Worm (Caenorhabditis elegans) whole organism, L4 larva: ENCODE data around the gene F02D8.9.

Experiments
- D1046.2 ChIP-seq: fragments of 200-800 bp; sonication (Bioruptor generic); IDR thresholded peaks from 2 replicates; pipeline ENCODE4 v1.3.6; 2022; ENCODE audit warnings: missing genetic modification characterization, missing compliant biosample characterization
- F49E8.2 ChIP-seq: sonication (generic microtip); optimal IDR thresholded peaks from 2 replicates; lab custom pipeline; 2016; ENCODE audit warnings: missing compliant biosample characterization, mild to moderate bottlenecking, missing genetic modification characterization, borderline replicate concordance
- R02D3.7 ChIP-seq: fragments of 150-350 bp; sonication (generic microtip); optimal IDR thresholded peaks from 3 replicates; lab custom pipeline; 2014; ENCODE audit warnings: missing biosample characterization, missing genetic modification characterization
- T20F7.1 ChIP-seq: fragments of 200-800 bp; sonication (Bioruptor generic); optimal IDR thresholded peaks from 2 replicates; lab custom pipeline; 2018; ENCODE audit warnings: mild to moderate bottlenecking, missing genetic modification characterization, missing compliant biosample characterization
- Y75B8A.6 ChIP-seq: fragments of 200-800 bp; sonication (Bioruptor generic); IDR thresholded peaks from 2 replicates; pipeline ENCODE4 v1.3.6; 2022; ENCODE audit warnings: missing genetic modification reagents, missing genetic modification characterization, missing compliant biosample characterization
- ZK337.2 ChIP-seq: fragments of 200-800 bp; sonication (Bioruptor generic); IDR thresholded peaks from 2 replicates; pipeline ENCODE4 v1.3.6; 2022; ENCODE audit warnings: missing genetic modification reagents, missing genetic modification characterization, missing compliant biosample characterization
- ZK546.5 ChIP-seq, 2 experiments: sonication (generic microtip); optimal IDR thresholded peaks; 2 replicates each; lab custom pipeline; 2017; ENCODE audit warnings: missing biosample characterization in 2 of 2, missing genetic modification characterization in 2 of 2
- aly-2 ChIP-seq: sonication (generic microtip); optimal IDR thresholded peaks from 2 replicates; lab custom pipeline; 2018; ENCODE audit warnings: missing biosample characterization, missing genetic modification characterization
- cey-2 ChIP-seq: sonication (generic microtip); optimal IDR thresholded peaks from 3 replicates; lab custom pipeline; 2017; ENCODE audit warnings: missing genetic modification characterization, mild to moderate bottlenecking, missing compliant biosample characterization, antibody characterized with exemption, borderline replicate concordance; ENCODE audit not compliant: insufficient read depth
- ctbp-1 ChIP-seq: fragments of 200-800 bp; sonication (Bioruptor generic); IDR thresholded peaks from 2 replicates; pipeline ENCODE4 v1.3.6; 2022; ENCODE audit warnings: missing genetic modification reagents, missing genetic modification characterization, missing compliant biosample characterization
- daf-19 ChIP-seq: fragments of 200-800 bp; sonication (Bioruptor generic); conservative IDR thresholded peaks from 2 replicates; pipeline ENCODE4 v1.3.6; 2022; ENCODE audit warnings: missing genetic modification characterization, missing compliant biosample characterization
- duxl-1 ChIP-seq: sonication (generic microtip); optimal IDR thresholded peaks from 2 replicates; lab custom pipeline; 2016; ENCODE audit warnings: mild to moderate bottlenecking, missing genetic modification characterization, moderate library complexity, missing compliant biosample characterization; ENCODE audit not compliant: poor library complexity
- dve-1 ChIP-seq: sonication (generic microtip); optimal IDR thresholded peaks from 2 replicates; lab custom pipeline; 2017; ENCODE audit warnings: antibody characterized with exemption, mild to moderate bottlenecking, missing genetic modification characterization, missing compliant biosample characterization; ENCODE audit not compliant: insufficient read depth
- fkh-10 ChIP-seq: fragments of 150-350 bp; optimal IDR thresholded peaks from 2 replicates; lab custom pipeline; 2014; ENCODE audit warnings: missing biosample characterization, missing genetic modification reagents, missing genetic modification characterization
- fos-1 ChIP-seq: fragments of 150-350 bp; optimal IDR thresholded peaks from 2 replicates; lab custom pipeline; 2014; ENCODE audit warnings: missing biosample characterization, missing genetic modification characterization
- jun-1 ChIP-seq: fragments of 150-350 bp; optimal IDR thresholded peaks from 2 replicates; lab custom pipeline; 2014; ENCODE audit warnings: missing biosample characterization, missing genetic modification reagents, missing genetic modification characterization
- lin-1 ChIP-seq: fragments of 200-800 bp; sonication (Bioruptor generic); IDR thresholded peaks from 2 replicates; pipeline ENCODE4 v1.3.6; 2022; ENCODE audit warnings: missing genetic modification reagents, missing genetic modification characterization, missing compliant biosample characterization
- lin-13 ChIP-seq: fragments of 150-350 bp; optimal IDR thresholded peaks from 2 replicates; lab custom pipeline; 2014; ENCODE audit warnings: missing biosample characterization, missing genetic modification reagents, missing genetic modification characterization
- lin-29 ChIP-seq: fragments of 200-800 bp; sonication (Bioruptor generic); IDR thresholded peaks from 2 replicates; pipeline ENCODE4 v1.3.6; 2022; ENCODE audit warnings: missing genetic modification reagents, missing genetic modification characterization, missing compliant biosample characterization
- lin-38 ChIP-seq: fragments of 200-800 bp; sonication (Bioruptor generic); IDR thresholded peaks from 2 replicates; pipeline ENCODE4 v1.3.6; 2022; ENCODE audit warnings: missing genetic modification reagents, missing genetic modification characterization, missing compliant biosample characterization
- lin-39 ChIP-seq: fragments of 150-350 bp; optimal IDR thresholded peaks from 2 replicates; lab custom pipeline; 2014; ENCODE audit warnings: missing biosample characterization, missing genetic modification reagents, missing genetic modification characterization
- mdl-1 ChIP-seq, 2 experiments: fragments of 150-350 bp in 1 of 2; sonication (generic microtip) in 1 of 2; optimal IDR thresholded peaks; 2 replicates each; lab custom pipeline; 2014 to 2017; ENCODE audit warnings: missing biosample characterization in 2 of 2, missing genetic modification characterization in 2 of 2
- mdt-29 ChIP-seq: fragments of 200-800 bp; sonication (Bioruptor generic); IDR thresholded peaks from 2 replicates; pipeline ENCODE4 v1.3.6; 2022; ENCODE audit warnings: missing genetic modification reagents, missing genetic modification characterization, missing compliant biosample characterization
- nhr-10 ChIP-seq: fragments of 150-350 bp; optimal IDR thresholded peaks from 2 replicates; lab custom pipeline; 2014; ENCODE audit warnings: missing biosample characterization, missing genetic modification characterization
- nhr-25 ChIP-seq: sonication (generic microtip); optimal IDR thresholded peaks from 2 replicates; lab custom pipeline; 2017; ENCODE audit warnings: missing genetic modification characterization, mild to moderate bottlenecking, missing compliant biosample characterization, antibody characterized with exemption, moderate library complexity, borderline replicate concordance; ENCODE audit not compliant: insufficient read depth
- nhr-76 ChIP-seq: fragments of 150-350 bp; optimal IDR thresholded peaks from 2 replicates; lab custom pipeline; 2014; ENCODE audit warnings: missing biosample characterization, missing genetic modification characterization
- nhr-77 ChIP-seq: fragments of 150-350 bp; optimal IDR thresholded peaks from 2 replicates; lab custom pipeline; 2014; ENCODE audit warnings: missing biosample characterization, missing genetic modification characterization
- php-3 ChIP-seq: fragments of 200-800 bp; sonication (Bioruptor generic); IDR thresholded peaks from 2 replicates; pipeline ENCODE4 v1.3.6; 2022; ENCODE audit warnings: missing genetic modification reagents, missing genetic modification characterization, missing compliant biosample characterization
- saeg-2 ChIP-seq: fragments of 200-800 bp; sonication (Bioruptor generic); IDR thresholded peaks from 2 replicates; pipeline ENCODE4 v1.3.6; 2022; ENCODE audit warnings: missing genetic modification reagents, missing genetic modification characterization, missing compliant biosample characterization
- skn-1 ChIP-seq: fragments of 150-350 bp; optimal IDR thresholded peaks from 2 replicates; lab custom pipeline; 2014; ENCODE audit warnings: missing biosample characterization, missing genetic modification characterization
- snpc-4 ChIP-seq: fragments of 150-350 bp; optimal IDR thresholded peaks from 2 replicates; lab custom pipeline; 2014; ENCODE audit warnings: missing biosample characterization, missing genetic modification characterization
- spr-1 ChIP-seq: sonication (generic microtip); optimal IDR thresholded peaks from 2 replicates; lab custom pipeline; 2016; ENCODE audit warnings: mild to moderate bottlenecking, missing genetic modification characterization, missing compliant biosample characterization
- vab-7 ChIP-seq: fragments of 200-800 bp; sonication (Bioruptor generic); IDR thresholded peaks from 2 replicates; pipeline ENCODE4 v1.3.6; 2022; ENCODE audit warnings: missing genetic modification reagents, missing genetic modification characterization, missing compliant biosample characterization
- zfp-2 ChIP-seq: sonication (generic microtip); optimal IDR thresholded peaks from 2 replicates; lab custom pipeline; 2016; ENCODE audit warnings: mild to moderate bottlenecking, missing genetic modification characterization, missing compliant biosample characterization
- ztf-7 ChIP-seq: fragments of 150-350 bp; optimal IDR thresholded peaks from 2 replicates; lab custom pipeline; 2014; ENCODE audit warnings: missing biosample characterization, missing genetic modification characterization

The F02D8.9 gene

ce11 chrV:14930168-14930567 lies 25.4 kb downstream of the F02D8.9 start (continued):
- TF ChIP-seq fkh-10 (GFP tag; lab: Kevin White, UChicago) = peak; percentile 79
- no peak for TF ChIP-seq T20F7.1
- no peak for TF ChIP-seq cey-2 (tag; lab: Kevin White, UChicago)
- no peak for TF ChIP-seq mdt-29 (GFP tag; lab: Robert Waterston, UW)
- TF ChIP-seq zfp-2 (tag; lab: Kevin White, UChicago) = no peak
- TF ChIP-seq D1046.2 = no peak
- TF ChIP-seq mdl-1 (tag; optimal IDR thresholded peaks at IDR 0.05; lab: Kevin White, UChicago) = peak in 1 of 2 experiments; percentile 33
- TF ChIP-seq skn-1 (tag; lab: Kevin White, UChicago) = no peak
- no peak for TF ChIP-seq lin-1 (GFP tag; lab: Robert Waterston, UW)

ce11 chrV:14928248-14928647 lies 27.3 kb downstream of the F02D8.9 start, which contains the start of gene srg-55:
srg-55 (minus strand) TSS chrV:14928348.
- TF ChIP-seq duxl-1 (tag; lab: Kevin White, UChicago) = no peak
- TF ChIP-seq php-3 (GFP tag; lab: Robert Waterston, UW) = no peak
- TF ChIP-seq saeg-2 (GFP tag; lab: Robert Waterston, UW) = no peak
- TF ChIP-seq R02D3.7 (tag; lab: Kevin White, UChicago) = no peak
- TF ChIP-seq snpc-4 = no peak
- TF ChIP-seq nhr-25 = no peak
- no peak for TF ChIP-seq vab-7 (GFP tag; lab: Robert Waterston, UW)
- TF ChIP-seq fkh-10 (GFP tag; lab: Kevin White, UChicago) = no peak

ce11 chrV:14924104-14924503 lies 31.5 kb downstream of the F02D8.9 start, which contains the start of gene srg-54:
srg-54 (minus strand) TSS chrV:14924204.
- TF ChIP-seq lin-29 (GFP tag; lab: Robert Waterston, UW) (no peak), nhr-77 (tag; lab: Kevin White, UChicago) (no peak), lin-38 (GFP tag; lab: Robert Waterston, UW) (no peak), Y75B8A.6 (GFP tag; lab: Robert Waterston, UW) (no peak), fos-1 (no peak), lin-13 (GFP tag; lab: Kevin White, UChicago) (no peak), aly-2 (tag; lab: Kevin White, UChicago) (no peak), spr-1 (tag; lab: Kevin White, UChicago) (no peak)

ce11 chrV:14921509-14921908 lies 34.1 kb downstream of the F02D8.9 start, which contains the start of gene zmp-4:
zmp-4 (minus strand) TSS chrV:14921609.
- TF ChIP-seq nhr-76 = no peak
- TF ChIP-seq daf-19 (GFP tag; lab: Robert Waterston, UW) = no peak
- TF ChIP-seq ZK337.2 (GFP tag; lab: Robert Waterston, UW) = no peak
- no peak for TF ChIP-seq jun-1 (tag; lab: Kevin White, UChicago)
- no peak for TF ChIP-seq ztf-7 (tag; lab: Kevin White, UChicago)
- TF ChIP-seq duxl-1 (tag; lab: Kevin White, UChicago) = no peak
- TF ChIP-seq lin-39 (tag; lab: Kevin White, UChicago) = no peak
- no peak for TF ChIP-seq F49E8.2
- no peak for TF ChIP-seq ctbp-1 (GFP tag; lab: Robert Waterston, UW)
- no peak for TF ChIP-seq lin-13 (GFP tag; lab: Kevin White, UChicago)
- TF ChIP-seq nhr-10 (tag; lab: Kevin White, UChicago) = no peak
- TF ChIP-seq dve-1 (tag; lab: Kevin White, UChicago) = no peak
- no peak for TF ChIP-seq ZK546.5 (tag; optimal IDR thresholded peaks at IDR 0.05; lab: Kevin White, UChicago)
